Worm (Caenorhabditis elegans) whole organism, early embryonic: Measurements from ENCODE around the gene col-81.
A peak's percentile ranks its signal among the peaks of the same experiment; 100 is the strongest.

ENCODE experiments used
- B0310.2 ChIP-seq: sonication (generic microtip); optimal IDR thresholded peaks from 2 replicates; lab custom pipeline; 2016; ENCODE audit warnings: mild to moderate bottlenecking, missing genetic modification characterization, missing compliant biosample characterization
- F13C5.2 ChIP-seq: sonication (generic microtip); optimal IDR thresholded peaks from 2 replicates; lab custom pipeline; 2017; ENCODE audit warnings: mild to moderate bottlenecking, missing genetic modification characterization, inconsistent platforms, missing compliant biosample characterization
- aly-1 ChIP-seq: sonication (generic microtip); optimal IDR thresholded peaks from 2 replicates; lab custom pipeline; 2016; ENCODE audit warnings: missing genetic modification characterization, missing compliant biosample characterization
- ama-1 ChIP-seq: fragments of 150-350 bp; optimal IDR thresholded peaks from 2 replicates; lab custom pipeline; 2014
- ceh-13 ChIP-seq: fragments of 200-800 bp; sonication (Bioruptor generic); optimal IDR thresholded peaks from 2 replicates; lab custom pipeline; 2018; ENCODE audit warnings: mild to moderate bottlenecking, missing genetic modification characterization, missing compliant biosample characterization
- ceh-36 ChIP-seq: sonication (generic microtip); optimal IDR thresholded peaks from 2 replicates; lab custom pipeline; 2016; ENCODE audit warnings: missing genetic modification characterization, inconsistent platforms, missing compliant biosample characterization
- ets-7 ChIP-seq: sonication (generic microtip); optimal IDR thresholded peaks from 2 replicates; lab custom pipeline; 2016; ENCODE audit warnings: missing genotype, missing genetic modification characterization, missing compliant biosample characterization
- flt-1 ChIP-seq: fragments of 200-800 bp; sonication (Bioruptor generic); IDR thresholded peaks from 2 replicates; pipeline ENCODE4 v1.3.6; 2022; ENCODE audit warnings: missing genetic modification characterization, missing compliant biosample characterization
- hmbx-1 ChIP-seq: sonication (generic microtip); optimal IDR thresholded peaks from 2 replicates; lab custom pipeline; 2016; ENCODE audit warnings: mild to moderate bottlenecking, missing genetic modification characterization, missing compliant biosample characterization
- hmg-4 ChIP-seq: fragments of 200-800 bp; sonication (Bioruptor generic); optimal IDR thresholded peaks from 2 replicates; lab custom pipeline; 2018; ENCODE audit warnings: mild to moderate bottlenecking, missing genetic modification characterization, missing compliant biosample characterization
- hnd-1 ChIP-seq: sonication (generic microtip); optimal IDR thresholded peaks from 2 replicates; lab custom pipeline; 2016; ENCODE audit warnings: missing genetic modification characterization, missing compliant biosample characterization
- pes-1 ChIP-seq: fragments of 200-800 bp; sonication (Bioruptor generic); IDR thresholded peaks from 2 replicates; pipeline ENCODE4 v1.3.6; 2022; ENCODE audit warnings: missing genetic modification reagents, missing genetic modification characterization, missing compliant biosample characterization
- scrt-1 ChIP-seq: fragments of 200-800 bp; sonication (Bioruptor generic); IDR thresholded peaks from 2 replicates; pipeline ENCODE4 v1.3.6; 2022; ENCODE audit warnings: missing genetic modification characterization, missing compliant biosample characterization
- sea-1 ChIP-seq: fragments of 200-800 bp; sonication (Bioruptor generic); conservative IDR thresholded peaks from 2 replicates; pipeline ENCODE4 v1.3.6; 2022; ENCODE audit warnings: missing genetic modification characterization, missing compliant biosample characterization
- tbx-11 ChIP-seq: fragments of 200-800 bp; sonication (Bioruptor generic); IDR thresholded peaks from 2 replicates; pipeline ENCODE4 v1.3.6; 2022; ENCODE audit warnings: missing genetic modification characterization, missing compliant biosample characterization
- tbx-37 ChIP-seq: fragments of 200-800 bp; sonication (Bioruptor generic); conservative IDR thresholded peaks from 2 replicates; pipeline ENCODE4 v1.3.6; 2022; ENCODE audit warnings: missing genetic modification reagents, missing genetic modification characterization, missing compliant biosample characterization
- tra-4 ChIP-seq: sonication (generic microtip); optimal IDR thresholded peaks from 2 replicates; lab custom pipeline; 2017; ENCODE audit warnings: missing genetic modification characterization, missing compliant biosample characterization

Gene col-81

DNA sequence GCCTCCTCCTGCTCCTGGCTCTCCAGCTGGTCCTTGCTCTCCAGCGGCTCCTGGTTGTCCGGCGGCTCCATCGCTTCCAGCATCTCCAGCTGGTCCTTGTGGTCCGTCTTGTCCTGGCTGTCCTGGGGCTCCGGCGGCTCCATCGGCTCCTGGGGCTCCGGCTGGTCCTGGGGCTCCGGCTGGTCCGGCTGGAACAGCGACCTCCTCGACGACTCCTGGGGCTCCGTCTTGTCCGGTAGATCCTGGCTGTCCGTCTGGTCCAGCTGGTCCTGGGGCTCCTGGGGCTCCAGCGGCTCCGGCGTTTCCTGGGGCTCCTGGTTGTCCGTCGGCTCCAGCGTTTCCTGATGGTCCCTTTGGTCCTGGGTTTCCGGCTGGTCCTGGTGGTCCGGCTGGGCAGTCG lies 2.2 kb upstream of the col-81 start:
- TF ChIP-seq ceh-13 (GFP tag; lab: Kevin White, UChicago), result no peak
- TF ChIP-seq ets-7 (tag; lab: Kevin White, UChicago), result no peak
- TF ChIP-seq ceh-36 (tag; lab: Kevin White, UChicago), result no peak
- no peak for TF ChIP-seq F13C5.2 (tag; lab: Kevin White, UChicago)

DNA sequence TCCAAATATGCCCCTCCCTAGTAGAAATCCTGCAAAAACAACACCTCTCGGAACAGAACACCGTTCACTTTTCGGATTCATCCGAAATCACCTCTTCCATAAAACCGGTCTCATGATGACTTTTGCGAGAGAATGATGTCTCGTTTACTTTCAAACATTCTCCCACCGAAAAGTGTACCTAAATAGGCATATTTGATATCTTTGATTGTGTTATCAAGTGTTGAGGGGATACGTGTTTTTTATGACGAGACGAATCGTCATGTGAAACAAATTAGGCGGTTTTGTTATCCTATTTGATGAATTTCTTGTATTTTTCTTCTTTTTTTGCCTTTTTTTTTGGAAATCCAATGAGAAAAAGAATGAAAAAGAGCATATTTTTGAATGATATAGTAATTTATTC lies 1.6 kb upstream of the col-81 start:
- TF ChIP-seq hmbx-1 (tag; lab: Kevin White, UChicago) (no peak), flt-1 (GFP tag; lab: Robert Waterston, UW) (no peak), F13C5.2 (tag; lab: Kevin White, UChicago) (no peak), aly-1 (tag; lab: Kevin White, UChicago) (no peak), tra-4 (tag; lab: Kevin White, UChicago) (no peak)

DNA sequence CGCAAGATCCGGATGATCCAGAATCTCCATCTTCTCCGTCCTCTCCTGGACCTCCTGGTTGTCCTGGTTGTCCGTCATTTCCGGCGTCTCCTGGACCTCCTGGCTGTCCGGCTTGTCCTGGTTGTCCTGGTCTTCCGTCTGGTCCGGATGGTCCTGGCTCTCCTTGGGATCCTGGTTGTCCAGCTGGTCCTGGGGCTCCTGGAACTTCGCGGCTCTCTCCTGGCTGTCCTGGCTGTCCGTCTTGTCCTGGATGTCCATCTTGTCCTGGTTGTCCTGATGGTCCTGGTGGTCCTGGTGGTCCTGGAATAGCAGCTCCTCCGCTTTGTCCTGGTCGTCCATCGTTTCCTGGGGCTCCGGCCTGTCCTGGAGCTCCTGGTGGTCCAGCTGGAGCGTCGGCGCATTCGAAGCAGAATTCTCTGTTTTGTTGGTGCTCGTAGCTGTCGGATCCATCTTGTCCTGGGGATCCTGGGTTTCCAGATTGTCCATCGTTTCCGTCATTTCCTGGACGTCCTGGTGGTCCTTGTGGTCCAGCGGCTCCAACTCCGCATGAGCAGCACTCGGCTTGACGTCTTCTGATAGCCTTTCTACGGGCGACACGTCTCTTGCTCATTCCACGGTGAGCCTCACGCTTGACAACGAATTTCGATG lies 911 bp downstream of the col-81 start:
- TF ChIP-seq scrt-1 (GFP tag; lab: Robert Waterston, UW) (0 out of 2 replicates have a peak, but pooled peaks have one; percentile 19), sea-1 (GFP tag; lab: Robert Waterston, UW) (no peak), ceh-13 (GFP tag; lab: Kevin White, UChicago) (no peak)

- TF ChIP-seq ceh-36 (tag; lab: Kevin White, UChicago) (no peak), scrt-1 (GFP tag; lab: Robert Waterston, UW) (no peak), ceh-13 (GFP tag; lab: Kevin White, UChicago) (no peak), pes-1 (no peak), tbx-11 (GFP tag; lab: Robert Waterston, UW) (no peak), tra-4 (tag; lab: Kevin White, UChicago) (no peak), aly-1 (tag; lab: Kevin White, UChicago) (no peak), sea-1 (GFP tag; lab: Robert Waterston, UW) (no peak), flt-1 (GFP tag; lab: Robert Waterston, UW) (no peak), ets-7 (tag; lab: Kevin White, UChicago) (no peak), F13C5.2 (tag; lab: Kevin White, UChicago) (no peak), ama-1 (no peak)
Measured at ce11 chrII:11010914-11011313, 2.7 kb downstream of the col-81 start.

DNA sequence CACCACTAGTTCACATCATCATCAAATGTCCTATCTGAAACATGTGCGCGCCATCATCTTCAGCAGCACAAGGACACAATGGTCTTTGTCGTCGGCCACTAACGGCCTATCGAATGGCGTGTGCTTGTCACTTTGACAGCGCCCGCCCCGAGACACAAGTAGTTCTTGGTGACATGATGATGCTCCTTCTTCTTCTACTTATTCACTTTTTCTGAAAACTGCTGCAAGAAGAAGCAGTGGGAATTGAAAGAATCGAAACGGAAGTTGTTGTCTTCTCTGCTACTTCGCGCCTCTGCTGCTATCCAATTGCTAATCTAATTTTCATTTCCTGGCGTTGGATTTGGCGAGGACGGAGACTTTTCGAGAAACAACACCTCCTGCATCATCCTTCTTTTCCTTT lies 9.2 kb downstream of the col-81 start:
- TF ChIP-seq tbx-37 (GFP tag; lab: Robert Waterston, UW), result no peak

ce11 chrII:10999109-10999508 lies 14.5 kb downstream of the col-81 start:
- TF ChIP-seq hmbx-1 (tag; lab: Kevin White, UChicago), result no peak
- TF ChIP-seq tra-4 (tag; lab: Kevin White, UChicago), result no peak
- no peak for TF ChIP-seq F13C5.2 (tag; lab: Kevin White, UChicago)

DNA sequence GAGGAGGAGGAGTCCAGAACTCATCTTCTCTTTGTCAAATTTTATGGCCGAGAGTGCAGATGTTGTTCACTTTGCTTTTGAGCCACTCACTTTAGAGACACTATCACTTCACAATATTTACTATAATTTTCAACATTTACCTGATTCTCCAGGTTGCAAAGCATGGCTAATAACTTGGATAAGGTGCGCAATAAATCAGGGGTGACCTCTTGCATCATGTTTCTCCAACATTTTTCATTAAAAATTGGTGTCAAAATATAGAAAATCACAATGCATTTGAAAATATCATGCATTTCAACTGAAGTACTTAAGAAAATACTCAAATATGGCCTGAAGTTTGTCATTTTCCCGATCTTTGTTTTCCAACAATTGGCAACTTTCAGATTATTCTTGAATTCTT lies 18.0 kb downstream of the col-81 start:
- TF ChIP-seq aly-1 (tag; lab: Kevin White, UChicago), result no peak
- TF ChIP-seq hnd-1 (tag; lab: Kevin White, UChicago), result no peak
- no peak for TF ChIP-seq pes-1
- no peak for TF ChIP-seq ceh-36 (tag; lab: Kevin White, UChicago)
- no peak for TF ChIP-seq B0310.2 (tag; lab: Kevin White, UChicago)
- TF ChIP-seq sea-1 (GFP tag; lab: Robert Waterston, UW), result no peak
- no peak for TF ChIP-seq ama-1
- no peak for TF ChIP-seq flt-1 (GFP tag; lab: Robert Waterston, UW)
- TF ChIP-seq tra-4 (tag; lab: Kevin White, UChicago), result no peak
- no peak for TF ChIP-seq ets-7 (tag; lab: Kevin White, UChicago)
- no peak for TF ChIP-seq tbx-11 (GFP tag; lab: Robert Waterston, UW)
- TF ChIP-seq ceh-13 (GFP tag; lab: Kevin White, UChicago), result no peak

DNA sequence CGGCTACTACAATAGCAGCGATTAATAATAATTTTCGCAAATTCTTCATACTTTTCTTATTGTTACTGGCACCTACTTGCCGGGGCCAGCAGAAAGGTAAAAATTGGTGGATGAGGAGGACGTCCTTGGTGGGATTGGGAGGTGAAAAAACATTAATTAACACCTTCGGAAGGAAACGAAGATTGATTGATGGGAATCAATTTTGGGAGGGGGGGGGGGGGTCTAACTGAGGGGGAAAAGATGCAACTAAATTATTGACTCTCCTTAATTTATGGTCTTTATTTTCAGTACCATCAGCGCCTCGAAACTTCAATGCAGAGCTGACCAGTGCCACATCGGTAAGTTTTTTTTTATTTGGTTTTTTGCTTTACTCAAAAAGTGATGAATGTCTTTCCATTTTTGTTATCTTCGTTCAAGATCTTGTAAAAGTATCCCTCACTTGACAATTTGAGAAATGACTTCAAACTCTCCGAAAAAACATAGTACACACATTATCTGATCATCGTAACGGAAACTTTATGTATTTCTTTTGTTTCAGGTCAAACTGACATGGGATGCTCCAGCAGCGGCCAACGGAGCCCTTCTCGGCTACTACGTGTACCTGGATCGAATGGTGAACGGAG lies 19.8 kb downstream of the col-81 start:
- TF ChIP-seq B0310.2 (tag; lab: Kevin White, UChicago) (no peak), scrt-1 (GFP tag; lab: Robert Waterston, UW) (no peak), ceh-13 (GFP tag; lab: Kevin White, UChicago) (no peak), hnd-1 (tag; lab: Kevin White, UChicago) (no peak), pes-1 (no peak), hmg-4 (GFP tag; lab: Kevin White, UChicago) (no peak), tbx-11 (GFP tag; lab: Robert Waterston, UW) (no peak)

- TF ChIP-seq tra-4 (tag; lab: Kevin White, UChicago) (no peak), pes-1 (0 out of 2 replicates have a peak, but pooled peaks have one; percentile 30), hmg-4 (GFP tag; lab: Kevin White, UChicago) (peak; percentile 51), ceh-13 (GFP tag; lab: Kevin White, UChicago) (no peak), ceh-36 (tag; lab: Kevin White, UChicago) (no peak), hnd-1 (tag; lab: Kevin White, UChicago) (no peak), ets-7 (tag; lab: Kevin White, UChicago) (no peak), sea-1 (GFP tag; lab: Robert Waterston, UW) (no peak), tbx-11 (GFP tag; lab: Robert Waterston, UW) (0 out of 2 replicates have a peak, but pooled peaks have one; percentile 10), B0310.2 (tag; lab: Kevin White, UChicago) (no peak), hmbx-1 (tag; lab: Kevin White, UChicago) (no peak), tbx-37 (GFP tag; lab: Robert Waterston, UW) (no peak), F13C5.2 (tag; lab: Kevin White, UChicago) (no peak), flt-1 (GFP tag; lab: Robert Waterston, UW) (no peak), ama-1 (no peak), scrt-1 (GFP tag; lab: Robert Waterston, UW) (no peak), aly-1 (tag; lab: Kevin White, UChicago) (no peak)
Measured at ce11 chrII:10990592-10990991, 23.0 kb downstream of the col-81 start.
